Fruit fly (Drosophila melanogaster) whole organism, pupa: ENCODE measurements around the gene Dus2.

Experiments used
- CG15710 ChIP-seq: fragments of 200-800 bp; sonication (Bioruptor generic); optimal IDR thresholded peaks from 2 replicates; lab custom pipeline; 2018; ENCODE audit warnings: missing biosample characterization, mild to moderate bottlenecking, missing genetic modification characterization, moderate library complexity
- CG17806 ChIP-seq: fragments of 200-800 bp; sonication (Bioruptor generic); optimal IDR thresholded peaks from 2 replicates; lab custom pipeline; 2018; ENCODE audit warnings: missing biosample characterization, mild to moderate bottlenecking, missing genetic modification characterization, moderate library complexity
- CG34367 ChIP-seq: fragments of 200-800 bp; sonication (Bioruptor generic); optimal IDR thresholded peaks from 2 replicates; lab custom pipeline; 2018; ENCODE audit warnings: missing biosample characterization, mild to moderate bottlenecking, missing genetic modification characterization
- CG8159 ChIP-seq: fragments of 200-800 bp; sonication (Bioruptor generic); optimal IDR thresholded peaks from 3 replicates; lab custom pipeline; 2018; ENCODE audit warnings: missing biosample characterization, mild to moderate bottlenecking, missing genetic modification characterization, moderate library complexity
- CG8301 ChIP-seq: fragments of 200-800 bp; sonication (Bioruptor generic); optimal IDR thresholded peaks from 2 replicates; lab custom pipeline; 2018; ENCODE audit warnings: missing biosample characterization, mild to moderate bottlenecking, missing genetic modification characterization
- D1 ChIP-seq: fragments of 200-800 bp; sonication (Bioruptor generic); optimal IDR thresholded peaks from 2 replicates; lab custom pipeline; 2018; ENCODE audit warnings: missing biosample characterization, mild to moderate bottlenecking, missing genetic modification characterization, moderate library complexity
- EcR ChIP-seq: fragments of 200-800 bp; sonication (Bioruptor generic); optimal IDR thresholded peaks from 3 replicates; lab custom pipeline; 2019; ENCODE audit warnings: missing biosample characterization, missing genetic modification characterization, mild to moderate bottlenecking, moderate library complexity, missing genetic modification reagents
- Ets98B ChIP-seq: fragments of 200-800 bp; sonication (Bioruptor generic); IDR thresholded peaks from 2 replicates; pipeline ENCODE4 v1.3.6; 2022; ENCODE audit warnings: missing biosample characterization, missing genetic modification characterization
- fd96Ca ChIP-seq: fragments of 200-800 bp; sonication (Bioruptor generic); IDR thresholded peaks from 3 replicates; pipeline ENCODE4 v1.3.6; 2022; ENCODE audit warnings: missing biosample characterization, missing genetic modification characterization

- TF ChIP-seq CG8159 (tag; lab: Kevin White, UChicago) = no peak
- TF ChIP-seq CG17806 (tag; lab: Kevin White, UChicago) = no peak
- TF ChIP-seq CG15710 (tag; lab: Kevin White, UChicago) = no peak
- TF ChIP-seq EcR = no peak
- TF ChIP-seq CG8301 (tag; lab: Kevin White, UChicago) = no peak
- no peak for TF ChIP-seq CG34367
- TF ChIP-seq Ets98B (GFP tag; lab: Robert Waterston, UW) = no peak
- no peak for TF ChIP-seq D1 (tag; lab: Kevin White, UChicago)
- no peak for TF ChIP-seq fd96Ca
Observed at dm6 chrX:14226093-14226492, 11.7 kb upstream of the Dus2 start, which contains the start of gene mRpL38.
